Worm (Caenorhabditis elegans) whole organism, mixed stage, embryonic: Measurements from ENCODE around the gene gut-2.

ENCODE experiments used
- blmp-1 ChIP-seq: fragments of 150-350 bp; optimal IDR thresholded peaks from 2 replicates; lab custom pipeline; 2014; ENCODE audit warnings: missing biosample characterization, missing genetic modification characterization
- ceh-83 ChIP-seq: fragments of 200-800 bp; sonication (Bioruptor generic); optimal IDR thresholded peaks from 2 replicates; lab custom pipeline; 2018; ENCODE audit warnings: mild to moderate bottlenecking, missing genetic modification characterization, missing compliant biosample characterization
- lsy-2 ChIP-seq: fragments of 150-350 bp; optimal IDR thresholded peaks from 2 replicates; lab custom pipeline; 2014; ENCODE audit warnings: missing biosample characterization, missing genetic modification characterization
- nhr-76 ChIP-seq: sonication (generic microtip); optimal IDR thresholded peaks from 2 replicates; lab custom pipeline; 2017; ENCODE audit warnings: missing biosample characterization, missing genetic modification characterization

ce11 chrV:13536058-13536579 lies 38.6 kb downstream of the gut-2 start, which contains the start of gene frpr-5:
- TF ChIP-seq nhr-76 (tag; lab: Kevin White, UChicago) (no peak), ceh-83 (GFP tag; lab: Kevin White, UChicago) (no peak), lsy-2 (tag; lab: Kevin White, UChicago) (no peak), blmp-1 (tag; lab: Kevin White, UChicago) (no peak)
